Worm (Caenorhabditis elegans) whole organism, L2 larva: Measurements from ENCODE around the gene D1005.10.
A peak's percentile ranks its signal among the peaks of the same experiment; 100 is the strongest.

Experiments
- C34F6.9 ChIP-seq: fragments of 150-350 bp; optimal IDR thresholded peaks from 2 replicates; lab custom pipeline; 2014; ENCODE audit warnings: missing biosample characterization, missing genetic modification characterization
- F13H6.1 ChIP-seq: sonication (generic microtip); optimal IDR thresholded peaks from 2 replicates; lab custom pipeline; 2016; ENCODE audit warnings: missing genetic modification characterization, missing compliant biosample characterization
- R02D3.7 ChIP-seq: fragments of 150-350 bp; optimal IDR thresholded peaks from 2 replicates; lab custom pipeline; 2014; ENCODE audit warnings: missing biosample characterization, missing genetic modification characterization
- Y55F3AM.14 ChIP-seq: fragments of 200-800 bp; sonication (Bioruptor generic); optimal IDR thresholded peaks from 2 replicates; lab custom pipeline; 2018; ENCODE audit warnings: mild to moderate bottlenecking, missing genetic modification characterization, missing compliant biosample characterization
- ZK546.5 ChIP-seq: sonication (generic microtip); optimal IDR thresholded peaks from 2 replicates; lab custom pipeline; 2017; ENCODE audit warnings: missing biosample characterization, missing genetic modification characterization
- alr-1 ChIP-seq: fragments of 150-350 bp; optimal IDR thresholded peaks from 2 replicates; lab custom pipeline; 2014; ENCODE audit warnings: missing biosample characterization, missing genetic modification characterization
- ama-1 ChIP-seq: fragments of 150-350 bp; optimal IDR thresholded peaks from 2 replicates; lab custom pipeline; 2018; ENCODE audit warnings: inconsistent platforms
- ceh-16 ChIP-seq: fragments of 150-350 bp; optimal IDR thresholded peaks from 2 replicates; lab custom pipeline; 2014; ENCODE audit warnings: missing biosample characterization, missing genetic modification characterization
- ceh-82 ChIP-seq: fragments of 150-350 bp; optimal IDR thresholded peaks from 2 replicates; lab custom pipeline; 2014; ENCODE audit warnings: missing biosample characterization, missing genetic modification characterization
- crh-2 ChIP-seq: sonication (generic microtip); optimal IDR thresholded peaks from 2 replicates; lab custom pipeline; 2017; ENCODE audit warnings: missing biosample characterization, missing genetic modification characterization
- egl-27 ChIP-seq: sonication (generic microtip); optimal IDR thresholded peaks from 3 replicates; lab custom pipeline; 2017; ENCODE audit warnings: missing biosample characterization, missing genetic modification reagents, missing genetic modification characterization
- elt-1 ChIP-seq: fragments of 150-350 bp; optimal IDR thresholded peaks from 2 replicates; lab custom pipeline; 2014; ENCODE audit warnings: missing biosample characterization, missing genetic modification characterization
- elt-3 ChIP-seq: sonication (generic microtip); optimal IDR thresholded peaks from 2 replicates; lab custom pipeline; 2017; ENCODE audit warnings: missing biosample characterization, missing genetic modification characterization
- gmeb-1 ChIP-seq: fragments of 150-350 bp; optimal IDR thresholded peaks from 2 replicates; lab custom pipeline; 2014; ENCODE audit warnings: missing biosample characterization, missing genetic modification characterization
- lin-11 ChIP-seq: fragments of 150-350 bp; sonication (generic microtip); optimal IDR thresholded peaks from 2 replicates; lab custom pipeline; 2014; ENCODE audit warnings: missing biosample characterization, missing genetic modification characterization, inconsistent platforms, mixed read lengths
- lin-13 ChIP-seq: fragments of 150-350 bp; optimal IDR thresholded peaks from 2 replicates; lab custom pipeline; 2014; ENCODE audit warnings: missing biosample characterization, missing genetic modification reagents, missing genetic modification characterization
- lsy-2 ChIP-seq, 2 experiments: fragments of 150-350 bp in 1 of 2; sonication (generic microtip) in 1 of 2; optimal IDR thresholded peaks; 2 replicates each; lab custom pipeline; 2014 to 2017; ENCODE audit warnings: missing biosample characterization in 2 of 2, missing genetic modification characterization in 2 of 2
- mab-5 ChIP-seq: fragments of 150-350 bp; optimal IDR thresholded peaks from 2 replicates; lab custom pipeline; 2014; ENCODE audit warnings: missing biosample characterization, missing genetic modification characterization
- mbf-1 ChIP-seq: sonication (generic microtip); optimal IDR thresholded peaks from 2 replicates; lab custom pipeline; 2017; ENCODE audit warnings: missing biosample characterization, missing genetic modification characterization
- nhr-10 ChIP-seq: sonication (generic microtip); optimal IDR thresholded peaks from 2 replicates; lab custom pipeline; 2017; ENCODE audit warnings: missing biosample characterization, missing genetic modification characterization
- nhr-11 ChIP-seq: fragments of 150-350 bp; optimal IDR thresholded peaks from 2 replicates; lab custom pipeline; 2014; ENCODE audit warnings: missing biosample characterization, missing genetic modification characterization
- nhr-12 ChIP-seq: fragments of 150-350 bp; optimal IDR thresholded peaks from 2 replicates; lab custom pipeline; 2014; ENCODE audit warnings: missing biosample characterization, missing genetic modification characterization
- nhr-129 ChIP-seq: fragments of 150-350 bp; optimal IDR thresholded peaks from 2 replicates; lab custom pipeline; 2014; ENCODE audit warnings: missing biosample characterization, missing genetic modification characterization
- nhr-21 ChIP-seq: fragments of 150-350 bp; optimal IDR thresholded peaks from 2 replicates; lab custom pipeline; 2014; ENCODE audit warnings: missing biosample characterization, missing genetic modification characterization
- nhr-23 ChIP-seq: fragments of 150-350 bp; optimal IDR thresholded peaks from 2 replicates; lab custom pipeline; 2014; ENCODE audit warnings: missing biosample characterization, missing genetic modification reagents, missing genetic modification characterization
- nhr-237 ChIP-seq: fragments of 150-350 bp; optimal IDR thresholded peaks from 2 replicates; lab custom pipeline; 2014; ENCODE audit warnings: missing biosample characterization, missing genetic modification characterization
- nhr-25 ChIP-seq: fragments of 150-350 bp; sonication (generic microtip); optimal IDR thresholded peaks from 3 replicates; lab custom pipeline; 2014; ENCODE audit warnings: missing biosample characterization, missing genetic modification characterization
- nhr-6 ChIP-seq: fragments of 150-350 bp; optimal IDR thresholded peaks from 2 replicates; lab custom pipeline; 2014; ENCODE audit warnings: missing biosample characterization, missing genetic modification characterization
- nhr-77 ChIP-seq: fragments of 150-350 bp; optimal IDR thresholded peaks from 2 replicates; lab custom pipeline; 2014; ENCODE audit warnings: missing biosample characterization, missing genetic modification characterization
- peb-1 ChIP-seq: fragments of 150-350 bp; optimal IDR thresholded peaks from 2 replicates; lab custom pipeline; 2014; ENCODE audit warnings: missing biosample characterization, missing genetic modification characterization
- sem-4 ChIP-seq: fragments of 150-350 bp; optimal IDR thresholded peaks from 2 replicates; lab custom pipeline; 2014; ENCODE audit warnings: missing biosample characterization, missing genetic modification reagents, missing genetic modification characterization
- skn-1 ChIP-seq: sonication (generic microtip); optimal IDR thresholded peaks from 2 replicates; lab custom pipeline; 2017; ENCODE audit warnings: missing biosample characterization, missing genetic modification characterization
- sma-3 ChIP-seq: sonication (generic microtip); optimal IDR thresholded peaks from 2 replicates; lab custom pipeline; 2016; ENCODE audit warnings: missing genetic modification reagents, missing genetic modification characterization, missing compliant biosample characterization
- sma-9 ChIP-seq, 2 experiments: fragments of 150-350 bp in 1 of 2; sonication (generic microtip) in 1 of 2; optimal IDR thresholded peaks; 2 replicates each; lab custom pipeline; 2014 to 2016; ENCODE audit warnings: missing genetic modification characterization in 2 of 2, mild to moderate bottlenecking in 1 of 2, missing biosample characterization in 1 of 2, missing compliant biosample characterization in 1 of 2, missing genetic modification reagents in 1 of 2, moderate library complexity in 1 of 2
- snpc-4 ChIP-seq: fragments of 150-350 bp; optimal IDR thresholded peaks from 2 replicates; lab custom pipeline; 2014; ENCODE audit warnings: missing biosample characterization, missing genetic modification characterization
- unc-39 ChIP-seq: fragments of 150-350 bp; optimal IDR thresholded peaks from 2 replicates; lab custom pipeline; 2014; ENCODE audit warnings: missing biosample characterization, missing genetic modification characterization
- unc-55 ChIP-seq: fragments of 150-350 bp; sonication (generic microtip); optimal IDR thresholded peaks from 3 replicates; lab custom pipeline; 2014; ENCODE audit warnings: missing biosample characterization, missing genetic modification reagents, missing genetic modification characterization
- unc-62 ChIP-seq: fragments of 150-350 bp; optimal IDR thresholded peaks from 2 replicates; lab custom pipeline; 2014; ENCODE audit warnings: missing biosample characterization, missing genetic modification reagents, missing genetic modification characterization
- zag-1 ChIP-seq: fragments of 150-350 bp; optimal IDR thresholded peaks from 2 replicates; lab custom pipeline; 2014; ENCODE audit warnings: missing biosample characterization, missing genetic modification characterization
- ztf-1 ChIP-seq: fragments of 200-800 bp; sonication (Bioruptor generic); conservative IDR thresholded peaks from 2 replicates; pipeline ENCODE4 v1.3.6; 2022; ENCODE audit warnings: missing genetic modification characterization, missing compliant biosample characterization
- ztf-4 ChIP-seq: fragments of 150-350 bp; optimal IDR thresholded peaks from 2 replicates; lab custom pipeline; 2014; ENCODE audit warnings: missing biosample characterization, missing genetic modification characterization

D1005.10 gene

DNA sequence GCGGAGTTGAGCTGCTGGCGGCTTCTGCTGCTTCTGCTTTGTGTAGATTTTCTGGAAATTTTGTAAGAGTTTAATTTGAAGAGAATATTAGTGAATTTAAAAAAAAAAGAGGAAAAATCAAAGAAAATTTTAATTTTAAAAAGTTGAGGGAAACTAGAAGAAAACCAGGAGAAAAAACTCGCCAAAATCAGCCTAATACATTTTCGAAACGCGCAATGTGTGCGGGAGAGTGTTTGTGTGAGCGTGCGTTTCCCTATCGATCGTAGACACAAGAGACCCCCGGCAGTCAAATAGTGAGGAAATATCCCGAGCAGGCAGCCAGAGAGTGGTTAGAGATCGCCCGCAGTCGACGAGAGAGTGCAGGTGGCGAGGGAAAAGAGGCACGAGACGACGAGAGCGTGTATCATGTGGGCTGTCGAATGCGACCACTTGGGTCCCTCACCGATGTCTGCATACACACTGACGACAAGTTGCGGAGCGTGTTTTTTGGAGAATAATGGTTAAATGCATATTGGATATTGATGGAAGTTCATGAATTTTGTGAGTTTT, 39.3 kb downstream of the D1005.10 start, which contains the start of gene zfp-3 (continued):
- TF ChIP-seq unc-55, result peak; percentile 97
- peak; percentile 93 for TF ChIP-seq ztf-4 (tag; lab: Kevin White, UChicago)
- peak; percentile 75 for TF ChIP-seq nhr-237 (tag; lab: Kevin White, UChicago)
- no peak for TF ChIP-seq elt-1 (tag; lab: Kevin White, UChicago)
- TF ChIP-seq F13H6.1 (tag; lab: Kevin White, UChicago), result peak; percentile 98
- TF ChIP-seq C34F6.9 (tag; lab: Kevin White, UChicago), result peak; percentile 98
- TF ChIP-seq ZK546.5 (tag; lab: Kevin White, UChicago), result peak; percentile 69
- TF ChIP-seq snpc-4, result peak; percentile 84
- TF ChIP-seq Y55F3AM.14, result peak; percentile 60
- TF ChIP-seq unc-62 (GFP tag; lab: Kevin White, UChicago), result peak; percentile 48
- TF ChIP-seq ceh-82 (tag; lab: Kevin White, UChicago), result no peak
- TF ChIP-seq R02D3.7, result peak; percentile 12
- no peak for TF ChIP-seq elt-3 (tag; lab: Kevin White, UChicago)
- TF ChIP-seq lsy-2 (tag; optimal IDR thresholded peaks at IDR 0.05; lab: Kevin White, UChicago), result peak; percentile 77 to 94
- TF ChIP-seq ztf-1 (GFP tag; lab: Robert Waterston, UW), result no peak
- no peak for TF ChIP-seq nhr-12 (tag; lab: Kevin White, UChicago)
- TF ChIP-seq ama-1, result peak; percentile 62
- TF ChIP-seq nhr-11 (tag; lab: Kevin White, UChicago), result no peak
- peak; percentile 94 for TF ChIP-seq egl-27 (tag; lab: Kevin White, UChicago)
- peak; percentile 95 for TF ChIP-seq nhr-21 (tag; lab: Kevin White, UChicago)
- peak; percentile 53 for TF ChIP-seq nhr-10 (tag; lab: Kevin White, UChicago)
- TF ChIP-seq gmeb-1 (tag; lab: Kevin White, UChicago), result peak; percentile 85
- peak; percentile 87 for TF ChIP-seq sem-4 (tag; lab: Kevin White, UChicago)
- TF ChIP-seq sma-9 (GFP tag; optimal IDR thresholded peaks at IDR 0.05; lab: Kevin White, UChicago), result peak; percentile 96
- TF ChIP-seq sma-9 (tag; optimal IDR thresholded peaks at IDR 0.05; lab: Kevin White, UChicago), result no peak
- peak; percentile 97 for TF ChIP-seq lin-11 (tag; lab: Kevin White, UChicago)

DNA sequence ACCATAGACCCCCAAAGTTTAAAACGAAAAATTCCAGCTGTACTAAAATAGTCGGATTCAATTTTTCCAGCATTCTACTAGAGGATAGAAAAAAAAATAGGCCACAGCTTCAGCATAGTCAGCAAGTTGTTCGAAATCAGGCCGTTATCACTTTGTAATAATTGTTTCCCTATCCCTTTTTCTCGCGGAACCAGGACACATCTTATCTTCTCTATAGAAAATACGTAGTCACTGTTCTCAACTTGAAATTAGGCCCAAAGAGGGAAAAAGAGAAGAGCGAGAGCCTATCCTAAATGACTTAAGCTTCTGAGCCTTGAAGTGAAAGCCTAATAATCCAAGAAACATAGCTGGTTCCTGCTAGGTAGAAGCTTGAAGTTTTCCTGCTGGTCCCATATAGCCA, 40.3 kb downstream of the D1005.10 start:
- peak in 1 of 2 experiments; percentile 47 for TF ChIP-seq lsy-2 (tag; optimal IDR thresholded peaks at IDR 0.05; lab: Kevin White, UChicago)
- TF ChIP-seq mab-5, result no peak
- TF ChIP-seq elt-1 (tag; lab: Kevin White, UChicago), result no peak
- TF ChIP-seq sma-3, result peak; percentile 16
- TF ChIP-seq nhr-10 (tag; lab: Kevin White, UChicago), result no peak
- peak; percentile 29 for TF ChIP-seq nhr-21 (tag; lab: Kevin White, UChicago)
- TF ChIP-seq sma-9 (GFP tag; optimal IDR thresholded peaks at IDR 0.05; lab: Kevin White, UChicago), result peak; percentile 43
- TF ChIP-seq sma-9 (tag; optimal IDR thresholded peaks at IDR 0.05; lab: Kevin White, UChicago), result no peak
- TF ChIP-seq ceh-16, result peak; percentile 8
- peak; percentile 64 for TF ChIP-seq ama-1
- TF ChIP-seq nhr-237 (tag; lab: Kevin White, UChicago), result no peak
- TF ChIP-seq nhr-6, result no peak
- no peak for TF ChIP-seq ceh-82 (tag; lab: Kevin White, UChicago)
- TF ChIP-seq crh-2, result peak; percentile 45
- no peak for TF ChIP-seq sem-4 (tag; lab: Kevin White, UChicago)
- no peak for TF ChIP-seq unc-39 (tag; lab: Kevin White, UChicago)
- TF ChIP-seq unc-62 (GFP tag; lab: Kevin White, UChicago), result no peak
- TF ChIP-seq mbf-1 (tag; lab: Kevin White, UChicago), result no peak
- peak; percentile 53 for TF ChIP-seq ztf-4 (tag; lab: Kevin White, UChicago)
- peak; percentile 14 for TF ChIP-seq nhr-129 (tag; lab: Kevin White, UChicago)
- no peak for TF ChIP-seq nhr-11 (tag; lab: Kevin White, UChicago)
- no peak for TF ChIP-seq lin-13 (GFP tag; lab: Kevin White, UChicago)
- no peak for TF ChIP-seq nhr-77
- no peak for TF ChIP-seq alr-1 (tag; lab: Kevin White, UChicago)
- peak; percentile 4 for TF ChIP-seq F13H6.1 (tag; lab: Kevin White, UChicago)
- no peak for TF ChIP-seq egl-27 (tag; lab: Kevin White, UChicago)
- TF ChIP-seq, all 48 proteins: peak for 10

- TF ChIP-seq unc-62 (GFP tag; lab: Kevin White, UChicago) (no peak), unc-55 (no peak), nhr-237 (tag; lab: Kevin White, UChicago) (no peak), lsy-2 (tag; optimal IDR thresholded peaks at IDR 0.05; lab: Kevin White, UChicago) (no peak), nhr-25 (peak; percentile 64), lin-13 (GFP tag; lab: Kevin White, UChicago) (peak; percentile 4), sma-3 (peak; percentile 20), F13H6.1 (tag; lab: Kevin White, UChicago) (no peak), unc-39 (tag; lab: Kevin White, UChicago) (no peak), sem-4 (tag; lab: Kevin White, UChicago) (no peak), alr-1 (tag; lab: Kevin White, UChicago) (no peak), peb-1 (tag; lab: Kevin White, UChicago) (no peak), ceh-82 (tag; lab: Kevin White, UChicago) (no peak), zag-1 (tag; lab: Kevin White, UChicago) (no peak), ceh-16 (no peak), skn-1 (tag; lab: Kevin White, UChicago) (no peak), mab-5 (no peak), nhr-10 (tag; lab: Kevin White, UChicago) (no peak), nhr-77 (no peak), nhr-6 (no peak), C34F6.9 (tag; lab: Kevin White, UChicago) (peak; percentile 22), nhr-129 (tag; lab: Kevin White, UChicago) (no peak), ztf-4 (tag; lab: Kevin White, UChicago) (no peak), gmeb-1 (tag; lab: Kevin White, UChicago) (no peak), nhr-23 (tag; lab: Kevin White, UChicago) (no peak)
Observed at ce11 chrX:1443556-1444243, 42.3 kb downstream of the D1005.10 start.
